Worm (Caenorhabditis elegans) whole organism, midembryonic: Measurements from ENCODE around the gene ZC317.2.

Source experiments
- T22C8.4 ChIP-seq: fragments of 200-800 bp; sonication (Bioruptor generic); IDR thresholded peaks from 2 replicates; pipeline ENCODE4 v1.3.6; 2022; ENCODE audit warnings: missing genetic modification characterization, missing compliant biosample characterization
- cog-1 ChIP-seq: sonication (generic microtip); optimal IDR thresholded peaks from 2 replicates; lab custom pipeline; 2016; ENCODE audit warnings: missing genetic modification characterization, missing compliant biosample characterization
- flt-1 ChIP-seq: fragments of 200-800 bp; sonication (Bioruptor generic); IDR thresholded peaks from 2 replicates; pipeline ENCODE4 v1.3.6; 2022; ENCODE audit warnings: missing genetic modification characterization, missing compliant biosample characterization
- klf-2 ChIP-seq: fragments of 200-800 bp; sonication (Bioruptor generic); conservative IDR thresholded peaks from 2 replicates; pipeline ENCODE4 v1.3.6; 2022; ENCODE audit warnings: missing genetic modification reagents, missing genetic modification characterization, missing compliant biosample characterization
- med-1 ChIP-seq: sonication (generic microtip); optimal IDR thresholded peaks from 2 replicates; lab custom pipeline; 2017; ENCODE audit warnings: missing genetic modification characterization, mild to moderate bottlenecking, missing compliant biosample characterization, antibody characterized with exemption, missing genetic modification reagents; ENCODE audit not compliant: insufficient read depth
- ref-1 ChIP-seq: fragments of 200-800 bp; sonication (Bioruptor generic); conservative IDR thresholded peaks from 2 replicates; pipeline ENCODE4 v1.3.6; 2022; ENCODE audit warnings: missing genetic modification reagents, missing genetic modification characterization, missing compliant biosample characterization
- tab-1 ChIP-seq: fragments of 200-800 bp; sonication (Bioruptor generic); IDR thresholded peaks from 2 replicates; pipeline ENCODE4 v1.3.6; 2022; ENCODE audit warnings: missing genetic modification characterization, missing compliant biosample characterization
- ztf-23 ChIP-seq: fragments of 200-800 bp; sonication (Bioruptor generic); IDR thresholded peaks from 2 replicates; pipeline ENCODE4 v1.3.6; 2022; ENCODE audit warnings: missing genetic modification reagents, missing genetic modification characterization, missing compliant biosample characterization
- ztf-29 ChIP-seq: fragments of 200-800 bp; sonication (Bioruptor generic); IDR thresholded peaks from 2 replicates; pipeline ENCODE4 v1.3.6; 2022; ENCODE audit warnings: missing genetic modification reagents, missing genetic modification characterization, missing compliant biosample characterization

ZC317.2 gene

ce11 chrV:5433020-5433419 lies 26.9 kb upstream of the ZC317.2 start, which contains the start of gene acl-6:
acl-6 (plus strand) TSS chrV:5433386.
- TF ChIP-seq flt-1, result no peak
- no peak for TF ChIP-seq ztf-29 (GFP tag; lab: Robert Waterston, UW)
- no peak for TF ChIP-seq ztf-23 (GFP tag; lab: Robert Waterston, UW)
- TF ChIP-seq ref-1 (GFP tag; lab: Robert Waterston, UW), result no peak
- no peak for TF ChIP-seq klf-2
- TF ChIP-seq T22C8.4 (GFP tag; lab: Robert Waterston, UW), result no peak
- TF ChIP-seq med-1 (GFP tag; lab: Kevin White, UChicago), result no peak
- TF ChIP-seq tab-1 (GFP tag; lab: Robert Waterston, UW), result no peak
- TF ChIP-seq cog-1 (tag; lab: Kevin White, UChicago), result no peak

- TF ChIP-seq ztf-29 (GFP tag; lab: Robert Waterston, UW) (no peak), klf-2 (no peak), ztf-23 (GFP tag; lab: Robert Waterston, UW) (no peak), tab-1 (GFP tag; lab: Robert Waterston, UW) (no peak), flt-1 (no peak), ref-1 (GFP tag; lab: Robert Waterston, UW) (no peak), med-1 (GFP tag; lab: Kevin White, UChicago) (no peak), T22C8.4 (GFP tag; lab: Robert Waterston, UW) (no peak), cog-1 (tag; lab: Kevin White, UChicago) (no peak)
Measured at ce11 chrV:5439068-5439467, 20.8 kb upstream of the ZC317.2 start, which contains the start of gene snpc-1.3. snpc-1.3 (minus strand) TSS chrV:5439168.

ce11 chrV:5442366-5442765 lies 17.5 kb upstream of the ZC317.2 start:
- TF ChIP-seq ref-1 (GFP tag; lab: Robert Waterston, UW) (no peak), ztf-23 (GFP tag; lab: Robert Waterston, UW) (no peak), T22C8.4 (GFP tag; lab: Robert Waterston, UW) (no peak), flt-1 (no peak), cog-1 (tag; lab: Kevin White, UChicago) (no peak), klf-2 (no peak), ztf-29 (GFP tag; lab: Robert Waterston, UW) (no peak), tab-1 (GFP tag; lab: Robert Waterston, UW) (no peak)

- TF ChIP-seq flt-1 (no peak), ztf-23 (GFP tag; lab: Robert Waterston, UW) (no peak), cog-1 (tag; lab: Kevin White, UChicago) (no peak), med-1 (GFP tag; lab: Kevin White, UChicago) (no peak), tab-1 (GFP tag; lab: Robert Waterston, UW) (no peak), ref-1 (GFP tag; lab: Robert Waterston, UW) (no peak), klf-2 (no peak)
Measured at ce11 chrV:5444037-5444436, 15.9 kb upstream of the ZC317.2 start.

ce11 chrV:5445839-5446238 lies 14.1 kb upstream of the ZC317.2 start, which contains the start of gene F08F3.1:
F08F3.1 (plus strand) TSS chrV:5446139.
- TF ChIP-seq ref-1 (GFP tag; lab: Robert Waterston, UW) (no peak), tab-1 (GFP tag; lab: Robert Waterston, UW) (no peak), ztf-23 (GFP tag; lab: Robert Waterston, UW) (no peak)

ce11 chrV:5447057-5447456 lies 12.8 kb upstream of the ZC317.2 start:
- TF ChIP-seq med-1 (GFP tag; lab: Kevin White, UChicago) (no peak), ztf-29 (GFP tag; lab: Robert Waterston, UW) (no peak), tab-1 (GFP tag; lab: Robert Waterston, UW) (no peak), flt-1 (no peak), ztf-23 (GFP tag; lab: Robert Waterston, UW) (no peak), ref-1 (GFP tag; lab: Robert Waterston, UW) (no peak), klf-2 (no peak), T22C8.4 (GFP tag; lab: Robert Waterston, UW) (no peak), cog-1 (tag; lab: Kevin White, UChicago) (no peak)

ce11 chrV:5450742-5451141 lies 9.2 kb upstream of the ZC317.2 start:
- no peak for TF ChIP-seq ref-1 (GFP tag; lab: Robert Waterston, UW)
- no peak for TF ChIP-seq flt-1
- TF ChIP-seq tab-1 (GFP tag; lab: Robert Waterston, UW), result no peak
- TF ChIP-seq T22C8.4 (GFP tag; lab: Robert Waterston, UW), result no peak
- TF ChIP-seq ztf-23 (GFP tag; lab: Robert Waterston, UW), result no peak
- no peak for TF ChIP-seq cog-1 (tag; lab: Kevin White, UChicago)
- no peak for TF ChIP-seq ztf-29 (GFP tag; lab: Robert Waterston, UW)
- no peak for TF ChIP-seq med-1 (GFP tag; lab: Kevin White, UChicago)
- no peak for TF ChIP-seq klf-2

ce11 chrV:5453615-5454014 lies 6.3 kb upstream of the ZC317.2 start, which contains the start of gene glc-3:
glc-3 (minus strand) TSS chrV:5453715.
- no peak for TF ChIP-seq ref-1 (GFP tag; lab: Robert Waterston, UW)
- TF ChIP-seq ztf-29 (GFP tag; lab: Robert Waterston, UW), result no peak
- TF ChIP-seq cog-1 (tag; lab: Kevin White, UChicago), result no peak
- TF ChIP-seq T22C8.4 (GFP tag; lab: Robert Waterston, UW), result no peak
- TF ChIP-seq flt-1, result no peak
- no peak for TF ChIP-seq ztf-23 (GFP tag; lab: Robert Waterston, UW)
- no peak for TF ChIP-seq med-1 (GFP tag; lab: Kevin White, UChicago)
- no peak for TF ChIP-seq tab-1 (GFP tag; lab: Robert Waterston, UW)
- no peak for TF ChIP-seq klf-2

- TF ChIP-seq flt-1 (no peak), tab-1 (GFP tag; lab: Robert Waterston, UW) (no peak), ref-1 (GFP tag; lab: Robert Waterston, UW) (no peak), ztf-23 (GFP tag; lab: Robert Waterston, UW) (no peak), klf-2 (no peak)
Measured at ce11 chrV:5454955-5455354, 5.0 kb upstream of the ZC317.2 start.

- TF ChIP-seq ztf-23 (GFP tag; lab: Robert Waterston, UW) (no peak), med-1 (GFP tag; lab: Kevin White, UChicago) (no peak), tab-1 (GFP tag; lab: Robert Waterston, UW) (no peak), cog-1 (tag; lab: Kevin White, UChicago) (no peak), klf-2 (no peak), T22C8.4 (GFP tag; lab: Robert Waterston, UW) (no peak), ref-1 (GFP tag; lab: Robert Waterston, UW) (no peak), ztf-29 (GFP tag; lab: Robert Waterston, UW) (no peak), flt-1 (no peak)
Measured at ce11 chrV:5462894-5463293, 3.0 kb downstream of the ZC317.2 start, which contains the start of gene srg-67. srg-67 (minus strand) TSS chrV:5462994.
